Worm (Caenorhabditis elegans): ENCODE data around the gene fbxa-102.

- TF ChIP-seq nhr-11 (tag; optimal IDR thresholded peaks at IDR 0.05) (no peak), aly-2 (tag; optimal IDR thresholded peaks at IDR 0.05) (no peak)
Measured at ce11 chrV:17467881-17468280, 25.8 kb downstream of the fbxa-102 start.
